Fruit fly (Drosophila melanogaster): ENCODE data around the gene NimC3.

DNA sequence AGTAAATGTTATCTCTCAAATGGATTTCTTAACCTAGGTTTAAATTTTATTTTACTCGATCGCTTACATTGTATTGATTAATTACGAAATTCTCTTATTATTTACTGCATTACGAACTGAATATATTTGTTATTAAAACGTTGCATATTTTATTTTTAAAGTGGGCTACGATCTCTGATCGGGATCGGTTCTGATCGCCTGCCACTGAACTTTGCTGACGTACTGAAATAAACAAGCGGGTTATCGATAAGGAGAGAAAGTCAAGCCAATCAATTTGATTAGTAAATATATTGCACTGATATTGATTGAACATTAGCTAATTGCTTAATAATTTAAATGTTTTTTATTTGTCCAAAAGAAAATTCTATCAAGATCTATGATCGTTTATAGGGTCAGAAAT lies 9.2 kb upstream of the NimC3 start:
- TF ChIP-seq psq (optimal IDR thresholded peaks at IDR 0.05) (no peak), insv (optimal IDR thresholded peaks at IDR 0.05) (no peak), ttk (optimal IDR thresholded peaks at IDR 0.05) (no peak), h (optimal IDR thresholded peaks at IDR 0.05) (no peak)
